Fruit fly (Drosophila melanogaster) whole organism, embryonic: ENCODE data around the gene blp.

Experiments
- B-H1 ChIP-seq: fragments of 200-800 bp; sonication (Bioruptor generic); IDR thresholded peaks from 3 replicates; pipeline ENCODE4 v1.3.6; 2022; ENCODE audit warnings: missing biosample characterization, missing genetic modification characterization
- BEAF-32 ChIP-seq: fragments of 200-800 bp; sonication (Bioruptor generic); optimal IDR thresholded peaks from 3 replicates; lab custom pipeline; 2017; ENCODE audit warnings: missing biosample characterization, missing genetic modification characterization, mild to moderate bottlenecking, moderate library complexity, missing genetic modification reagents
- CG11695 ChIP-seq: fragments of 200-800 bp; sonication (Bioruptor generic); IDR thresholded peaks from 3 replicates; pipeline ENCODE4 v1.3.6; 2022; ENCODE audit warnings: missing biosample characterization, missing genetic modification characterization
- CG12104 ChIP-seq: fragments of 200-800 bp; sonication (Bioruptor generic); optimal IDR thresholded peaks from 3 replicates; lab custom pipeline; 2016; ENCODE audit warnings: missing biosample characterization, missing genetic modification characterization
- CG12299 ChIP-seq: fragments of 200-800 bp; sonication (Bioruptor generic); optimal IDR thresholded peaks from 2 replicates; lab custom pipeline; 2018; ENCODE audit warnings: missing biosample characterization, mild to moderate bottlenecking, missing genetic modification characterization
- CG12659 ChIP-seq: fragments of 200-800 bp; sonication (Bioruptor generic); optimal IDR thresholded peaks from 3 replicates; lab custom pipeline; 2017; ENCODE audit warnings: mild to moderate bottlenecking, missing biosample characterization, missing genetic modification reagents, missing genetic modification characterization
- CG13123 ChIP-seq: fragments of 200-800 bp; sonication (Bioruptor generic); optimal IDR thresholded peaks from 2 replicates; lab custom pipeline; 2016; ENCODE audit warnings: missing biosample characterization, missing genetic modification characterization
- CG14860 ChIP-seq: fragments of 200-800 bp; sonication (Bioruptor generic); IDR thresholded peaks from 3 replicates; pipeline ENCODE4 v1.3.6; 2022; ENCODE audit warnings: missing biosample characterization, missing genetic modification characterization; ENCODE audit not compliant: partially characterized antibody
- CG1529 ChIP-seq: fragments of 200-800 bp; sonication (Bioruptor generic); optimal IDR thresholded peaks from 3 replicates; lab custom pipeline; 2018; ENCODE audit warnings: missing biosample characterization, missing genetic modification characterization
- CG15479 ChIP-seq: fragments of 200-800 bp; sonication (Bioruptor generic); optimal IDR thresholded peaks from 3 replicates; lab custom pipeline; 2019; ENCODE audit warnings: missing biosample characterization, mild to moderate bottlenecking, missing genetic modification characterization, moderate library complexity
- CG15601 ChIP-seq: fragments of 200-800 bp; sonication (Bioruptor generic); optimal IDR thresholded peaks from 3 replicates; lab custom pipeline; 2019; ENCODE audit warnings: missing biosample characterization, mild to moderate bottlenecking, missing genetic modification characterization, moderate library complexity
- CG16815 ChIP-seq: fragments of 200-800 bp; sonication (Bioruptor generic); optimal IDR thresholded peaks from 3 replicates; lab custom pipeline; 2017; ENCODE audit warnings: missing biosample characterization, mild to moderate bottlenecking, missing genetic modification characterization
- CG17359 ChIP-seq: fragments of 200-800 bp; sonication (Bioruptor generic); optimal IDR thresholded peaks from 3 replicates; lab custom pipeline; 2018; ENCODE audit warnings: missing biosample characterization, mild to moderate bottlenecking, missing genetic modification characterization, moderate library complexity
- CG1832 ChIP-seq: fragments of 200-800 bp; sonication (Bioruptor generic); optimal IDR thresholded peaks from 2 replicates; lab custom pipeline; 2017; ENCODE audit warnings: missing biosample characterization, mild to moderate bottlenecking, missing genetic modification characterization, inconsistent platforms
- CG31365 ChIP-seq: fragments of 200-800 bp; sonication (Bioruptor generic); optimal IDR thresholded peaks from 2 replicates; lab custom pipeline; 2018; ENCODE audit warnings: missing biosample characterization, mild to moderate bottlenecking, missing genetic modification characterization
- CG4424 ChIP-seq: fragments of 200-800 bp; sonication (Bioruptor generic); optimal IDR thresholded peaks from 3 replicates; lab custom pipeline; 2016; ENCODE audit warnings: missing biosample characterization, missing genetic modification characterization
- CG7271 ChIP-seq: fragments of 200-800 bp; sonication (Bioruptor generic); optimal IDR thresholded peaks from 2 replicates; lab custom pipeline; 2018; ENCODE audit warnings: missing biosample characterization, mild to moderate bottlenecking, missing genetic modification characterization, moderate library complexity
- CG7357 ChIP-seq: fragments of 200-800 bp; sonication (Bioruptor generic); IDR thresholded peaks from 3 replicates; pipeline ENCODE4 v1.3.6; 2022; ENCODE audit warnings: missing biosample characterization, missing genetic modification characterization
- CG8290 ChIP-seq, 3 experiments: fragments of 200-800 bp; sonication (Bioruptor generic); optimal IDR thresholded peaks; 2 replicates each; lab custom pipeline; 2016 to 2019; ENCODE audit warnings: missing biosample characterization in 3 of 3, missing genetic modification characterization in 3 of 3, mild to moderate bottlenecking in 2 of 3, moderate library complexity in 1 of 3
- CG9215 ChIP-seq: fragments of 200-800 bp; sonication (Bioruptor generic); IDR thresholded peaks from 2 replicates; pipeline ENCODE4 v1.3.6; 2022; ENCODE audit warnings: missing biosample characterization, missing genetic modification characterization
- CG9609 ChIP-seq: fragments of 200-800 bp; sonication (Bioruptor generic); optimal IDR thresholded peaks from 3 replicates; lab custom pipeline; 2016; ENCODE audit warnings: missing biosample characterization, missing genetic modification characterization
- CG9797 ChIP-seq: fragments of 200-800 bp; sonication (Bioruptor generic); optimal IDR thresholded peaks from 3 replicates; lab custom pipeline; 2018; ENCODE audit warnings: missing biosample characterization, mild to moderate bottlenecking, missing genetic modification characterization
- CG9932 ChIP-seq: fragments of 200-800 bp; sonication (Bioruptor generic); IDR thresholded peaks from 2 replicates; pipeline ENCODE4 v1.3.6; 2022; ENCODE audit warnings: missing biosample characterization, missing genetic modification characterization
- CTCF ChIP-seq: fragments of 200-800 bp; sonication (Bioruptor generic); optimal IDR thresholded peaks from 2 replicates; lab custom pipeline; 2017; ENCODE audit warnings: missing biosample characterization, mild to moderate bottlenecking, missing genetic modification characterization, moderate library complexity
- Elba2 ChIP-seq: fragments of 200-800 bp; sonication (Bioruptor generic); optimal IDR thresholded peaks from 3 replicates; lab custom pipeline; 2016; ENCODE audit warnings: missing biosample characterization, missing genetic modification characterization
- GATAe ChIP-seq: fragments of 200-800 bp; sonication (Bioruptor generic); conservative IDR thresholded peaks from 2 replicates; pipeline ENCODE4 v1.3.6; 2022; ENCODE audit warnings: missing biosample characterization, missing genetic modification characterization
- Gug ChIP-seq: fragments of 200-800 bp; sonication (Bioruptor generic); IDR thresholded peaks from 4 replicates; pipeline ENCODE4 v1.3.6; 2022; ENCODE audit warnings: missing biosample characterization, missing genetic modification characterization
- HHEX ChIP-seq: fragments of 200-800 bp; sonication (Bioruptor generic); optimal IDR thresholded peaks from 3 replicates; lab custom pipeline; 2017; ENCODE audit warnings: missing biosample characterization, mild to moderate bottlenecking, missing genetic modification characterization, missing genetic modification reagents
- HmgD ChIP-seq: fragments of 200-800 bp; sonication (Bioruptor generic); optimal IDR thresholded peaks from 3 replicates; lab custom pipeline; 2016; ENCODE audit warnings: missing biosample characterization, missing genetic modification characterization
- Hmx ChIP-seq: fragments of 200-800 bp; sonication (Bioruptor generic); optimal IDR thresholded peaks from 2 replicates; lab custom pipeline; 2016; ENCODE audit warnings: missing biosample characterization, missing genetic modification characterization
- MESR4 ChIP-seq: fragments of 200-800 bp; sonication (Bioruptor generic); optimal IDR thresholded peaks from 2 replicates; lab custom pipeline; 2018; ENCODE audit warnings: missing biosample characterization, mild to moderate bottlenecking, missing genetic modification characterization, moderate library complexity
- Mes4 ChIP-seq: fragments of 200-800 bp; sonication (Bioruptor generic); optimal IDR thresholded peaks from 2 replicates; lab custom pipeline; 2016; ENCODE audit warnings: missing biosample characterization, missing genetic modification characterization
- Nf-YA ChIP-seq: fragments of 200-800 bp; sonication (Bioruptor generic); IDR thresholded peaks from 2 replicates; pipeline ENCODE4 v1.3.6; 2022; ENCODE audit warnings: missing biosample characterization, missing genetic modification characterization
- Oaz ChIP-seq: fragments of 200-800 bp; sonication (Bioruptor generic); IDR thresholded peaks from 2 replicates; pipeline ENCODE4 v1.3.6; 2022; ENCODE audit warnings: missing biosample characterization, missing genetic modification characterization
- Pdp1 ChIP-seq, 2 experiments: fragments of 200-800 bp; sonication (Bioruptor generic); optimal IDR thresholded peaks; 3 replicates each; lab custom pipeline; 2016; ENCODE audit warnings: missing biosample characterization in 2 of 2, missing genetic modification characterization in 2 of 2, mild to moderate bottlenecking in 1 of 2, moderate library complexity in 1 of 2
- bsh ChIP-seq, 2 experiments: fragments of 200-800 bp; sonication (Bioruptor generic); optimal IDR thresholded peaks; 2 replicates each; lab custom pipeline; 2017 to 2018; ENCODE audit warnings: mild to moderate bottlenecking in 2 of 2, missing biosample characterization in 2 of 2, missing genetic modification characterization in 2 of 2, moderate library complexity in 1 of 2
- chinmo ChIP-seq: fragments of 200-800 bp; sonication (Bioruptor generic); IDR thresholded peaks from 4 replicates; pipeline ENCODE4 v1.3.6; 2022; ENCODE audit warnings: missing biosample characterization, missing genetic modification characterization; ENCODE audit not compliant: partially characterized antibody
- cwo ChIP-seq: fragments of 200-800 bp; sonication (Bioruptor generic); optimal IDR thresholded peaks from 3 replicates; lab custom pipeline; 2017; ENCODE audit warnings: missing biosample characterization, missing genetic modification characterization, mild to moderate bottlenecking, moderate library complexity, missing genetic modification reagents
- gcm2 ChIP-seq: fragments of 200-800 bp; sonication (Bioruptor generic); optimal IDR thresholded peaks from 2 replicates; lab custom pipeline; 2016; ENCODE audit warnings: missing biosample characterization, missing genetic modification characterization
- grn ChIP-seq: fragments of 200-800 bp; sonication (Bioruptor generic); optimal IDR thresholded peaks from 3 replicates; lab custom pipeline; 2017; ENCODE audit warnings: missing biosample characterization, missing genetic modification characterization
- gsb ChIP-seq: fragments of 200-800 bp; sonication (Bioruptor generic); IDR thresholded peaks from 2 replicates; pipeline ENCODE4 v1.3.6; 2022; ENCODE audit warnings: missing biosample characterization, missing genetic modification characterization
- ind ChIP-seq: fragments of 200-800 bp; sonication (Bioruptor generic); optimal IDR thresholded peaks from 3 replicates; lab custom pipeline; 2016; ENCODE audit warnings: missing biosample characterization, missing genetic modification characterization
- pita ChIP-seq: fragments of 200-800 bp; sonication (Bioruptor generic); optimal IDR thresholded peaks from 2 replicates; lab custom pipeline; 2017; ENCODE audit warnings: missing biosample characterization, mild to moderate bottlenecking, missing genetic modification characterization
- pros ChIP-seq: fragments of 200-800 bp; sonication (Bioruptor generic); optimal IDR thresholded peaks from 3 replicates; lab custom pipeline; 2019; ENCODE audit warnings: missing biosample characterization, mild to moderate bottlenecking, missing genetic modification characterization, moderate library complexity
- psq ChIP-seq: fragments of 200-800 bp; sonication (Bioruptor generic); optimal IDR thresholded peaks from 2 replicates; lab custom pipeline; 2017; ENCODE audit warnings: missing biosample characterization, missing genetic modification characterization
- shn ChIP-seq: fragments of 200-800 bp; sonication (Bioruptor generic); optimal IDR thresholded peaks from 3 replicates; lab custom pipeline; 2016; ENCODE audit warnings: missing biosample characterization, missing genetic modification characterization
- slou ChIP-seq: fragments of 200-800 bp; sonication (Bioruptor generic); optimal IDR thresholded peaks from 3 replicates; lab custom pipeline; 2016; ENCODE audit warnings: missing biosample characterization, missing genetic modification characterization
- ttk ChIP-seq: fragments of 200-800 bp; sonication (Bioruptor generic); IDR thresholded peaks from 2 replicates; pipeline ENCODE4 v2.1.2; 2022; ENCODE audit warnings: missing biosample characterization, missing genetic modification characterization
- tx ChIP-seq: fragments of 200-800 bp; sonication (Bioruptor generic); optimal IDR thresholded peaks from 2 replicates; lab custom pipeline; 2016; ENCODE audit warnings: missing biosample characterization, missing genetic modification characterization
- usp ChIP-seq: fragments of >200 bp; optimal IDR thresholded peaks from 2 replicates; lab custom pipeline; 2017; ENCODE audit warnings: missing biosample characterization, missing genetic modification characterization
- vnd ChIP-seq: fragments of 200-800 bp; sonication (Bioruptor generic); IDR thresholded peaks from 3 replicates; pipeline ENCODE4 v1.3.6; 2022; ENCODE audit warnings: missing biosample characterization, missing genetic modification characterization; ENCODE audit not compliant: partially characterized antibody

blp gene

dm6 chr3R:15965169-15965568 lies 31.5 kb downstream of the blp start, which contains the start of the genes CG32856 and Rbf2 (continued):
- TF ChIP-seq CG4424 (GFP tag; lab: Kevin White, UChicago) (peak; percentile 63), CG9215 (GFP tag; lab: Robert Waterston, UW) (no peak), pros (GFP tag; lab: Kevin White, UChicago) (no peak), CG9797 (GFP tag; lab: Kevin White, UChicago) (peak; percentile 2), bsh (GFP tag; optimal IDR thresholded peaks at IDR 0.05; lab: Kevin White, UChicago) (peak; percentile 59 to 85), CG17359 (no peak), Hmx (GFP tag; lab: Kevin White, UChicago) (no peak), CG7357 (GFP tag; lab: Robert Waterston, UW) (0 out of 3 replicates have a peak, but pooled peaks have one; percentile 16), vnd (GFP tag; lab: Robert Waterston, UW) (peak; percentile 73), CG12104 (no peak), CG13123 (GFP tag; lab: Kevin White, UChicago) (peak; percentile 72), gsb (GFP tag; lab: Robert Waterston, UW) (no peak), Mes4 (GFP tag; lab: Kevin White, UChicago) (peak; percentile 68), gcm2 (no peak), MESR4 (peak; percentile 55), CTCF (no peak), chinmo (GFP tag; lab: Robert Waterston, UW) (0 out of 4 replicates have a peak, but pooled peaks have one; percentile 68), Nf-YA (GFP tag; lab: Robert Waterston, UW) (no peak), CG16815 (GFP tag; lab: Kevin White, UChicago) (peak; percentile 57), CG11695 (no peak), tx (GFP tag; lab: Kevin White, UChicago) (peak; percentile 64), psq (GFP tag; lab: Kevin White, UChicago) (peak; percentile 46), CG14860 (GFP tag; lab: Robert Waterston, UW) (peak; percentile 84), Gug (GFP tag; lab: Robert Waterston, UW) (no peak), CG8290 (GFP tag; optimal IDR thresholded peaks at IDR 0.05; lab: Kevin White, UChicago) (peak; percentile 59), CG8290 (tag; optimal IDR thresholded peaks at IDR 0.05; lab: Kevin White, UChicago) (peak in 1 of 2 experiments; percentile 82), CG1529 (no peak), CG31365 (tag; lab: Kevin White, UChicago) (no peak), cwo (GFP tag; lab: Kevin White, UChicago) (no peak), shn (GFP tag; lab: Kevin White, UChicago) (peak; percentile 64), HmgD (GFP tag; lab: Kevin White, UChicago) (no peak), grn (GFP tag; lab: Kevin White, UChicago) (no peak), slou (GFP tag; lab: Kevin White, UChicago) (peak; percentile 74), usp (GFP tag; lab: Kevin White, UChicago) (no peak), HHEX (no peak), Pdp1 (GFP tag; optimal IDR thresholded peaks at IDR 0.05; lab: Kevin White, UChicago) (peak; percentile 79 to 86), CG12659 (peak; percentile 90), ind (GFP tag; lab: Kevin White, UChicago) (peak; percentile 65), ttk (GFP tag; lab: Robert Waterston, UW) (no peak), B-H1 (GFP tag; lab: Robert Waterston, UW) (no peak), CG15479 (GFP tag; lab: Kevin White, UChicago) (peak; percentile 13), CG15601 (tag; lab: Kevin White, UChicago) (peak; percentile 84), Elba2 (GFP tag; lab: Kevin White, UChicago) (peak; percentile 61), CG12299 (peak; percentile 88), CG7271 (tag; lab: Kevin White, UChicago) (no peak), BEAF-32 (GFP tag; lab: Kevin White, UChicago) (peak; percentile 79), CG1832 (GFP tag; lab: Kevin White, UChicago) (no peak), GATAe (GFP tag; lab: Robert Waterston, UW) (no peak), Oaz (GFP tag; lab: Robert Waterston, UW) (peak; percentile 67; the same call in 1 of the 2 replicates), CG9609 (GFP tag; lab: Kevin White, UChicago) (peak; percentile 68), CG9932 (peak; percentile 94), pita (GFP tag; lab: Kevin White, UChicago) (no peak)
